Worm (Caenorhabditis elegans): Measurements from ENCODE around the gene C34E10.10.

The C34E10.10 gene

DNA sequence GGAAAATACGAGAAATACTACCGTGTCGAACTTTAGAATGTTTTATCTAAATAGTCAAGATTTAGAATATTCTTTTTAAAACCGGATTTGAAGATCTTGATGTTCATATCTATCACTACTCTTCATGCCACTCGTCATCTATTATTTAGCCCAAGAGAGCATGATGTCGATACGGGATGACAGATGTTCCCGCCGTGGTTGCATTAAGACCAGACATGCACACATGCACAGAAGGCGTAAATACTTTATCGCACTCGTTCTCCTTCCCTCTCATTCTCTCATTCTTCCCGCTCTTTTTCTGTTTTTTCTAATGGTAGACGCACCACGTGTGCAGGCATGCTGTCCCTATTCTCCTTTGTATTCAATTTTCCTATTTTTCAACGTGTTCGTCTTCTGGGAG lies 44.3 kb downstream of the C34E10.10 start:
- no peak for TF ChIP-seq ama-1 (optimal IDR thresholded peaks at IDR 0.05)
- TF ChIP-seq lin-39 (tag; optimal IDR thresholded peaks at IDR 0.05): peak; percentile 43
- no peak for TF ChIP-seq pha-4 (tag; optimal IDR thresholded peaks at IDR 0.05)

- TF ChIP-seq nfya-1 (tag; optimal IDR thresholded peaks at IDR 0.05; ENCODE audit: insufficient read depth) (peak; percentile 30), ama-1 (optimal IDR thresholded peaks at IDR 0.05) (no peak)
Observed at ce11 chrIII:5181641-5182040, 46.0 kb downstream of the C34E10.10 start.

DNA sequence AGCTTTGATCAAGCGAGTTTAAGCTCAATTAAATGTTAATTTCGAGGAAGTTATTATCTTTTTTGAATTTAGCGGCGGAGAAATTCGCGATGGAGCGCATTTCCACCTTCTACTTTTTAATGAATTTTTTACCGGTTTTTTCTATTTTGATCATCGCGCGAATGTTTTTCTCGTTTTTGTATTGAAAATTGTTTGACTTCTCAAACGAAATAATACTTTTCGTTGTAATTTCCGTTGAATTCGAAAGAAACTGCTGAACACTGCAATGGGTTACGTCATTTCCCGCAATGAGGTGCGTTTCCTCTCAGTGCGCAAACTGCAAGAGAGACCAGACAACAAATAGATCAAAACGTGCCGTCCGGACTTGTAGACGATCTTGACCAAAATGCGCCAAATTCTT lies 46.5 kb downstream of the C34E10.10 start:
- no peak for TF ChIP-seq nhr-25 (tag; optimal IDR thresholded peaks at IDR 0.05)
- TF ChIP-seq lsy-12 (tag; optimal IDR thresholded peaks at IDR 0.05): no peak
- no peak for TF ChIP-seq pha-4 (tag; optimal IDR thresholded peaks at IDR 0.05)
- no peak for TF ChIP-seq nhr-23 (tag; optimal IDR thresholded peaks at IDR 0.05)
- TF ChIP-seq lin-39 (tag; optimal IDR thresholded peaks at IDR 0.05): no peak
- no peak for TF ChIP-seq daf-12 (tag; optimal IDR thresholded peaks at IDR 0.05)
- TF ChIP-seq nhr-76 (tag; optimal IDR thresholded peaks at IDR 0.05): no peak
- TF ChIP-seq ZK546.5 (tag; optimal IDR thresholded peaks at IDR 0.05): no peak
- no peak for TF ChIP-seq mdl-1 (tag; optimal IDR thresholded peaks at IDR 0.05)
- TF ChIP-seq nhr-67 (tag; optimal IDR thresholded peaks at IDR 0.05): no peak
- no peak for TF ChIP-seq sea-2 (GFP tag; optimal IDR thresholded peaks at IDR 0.05)
- no peak for TF ChIP-seq egl-5 (tag; optimal IDR thresholded peaks at IDR 0.05)
- TF ChIP-seq snpc-4 (tag; optimal IDR thresholded peaks at IDR 0.05): no peak
- no peak for TF ChIP-seq ama-1 (optimal IDR thresholded peaks at IDR 0.05)
- no peak for TF ChIP-seq ztf-11 (tag; optimal IDR thresholded peaks at IDR 0.05)
- no peak for TF ChIP-seq jun-1 (tag; optimal IDR thresholded peaks at IDR 0.05)
- TF ChIP-seq mml-1 (tag; optimal IDR thresholded peaks at IDR 0.05): no peak
- TF ChIP-seq skn-1 (tag; optimal IDR thresholded peaks at IDR 0.05): no peak

DNA sequence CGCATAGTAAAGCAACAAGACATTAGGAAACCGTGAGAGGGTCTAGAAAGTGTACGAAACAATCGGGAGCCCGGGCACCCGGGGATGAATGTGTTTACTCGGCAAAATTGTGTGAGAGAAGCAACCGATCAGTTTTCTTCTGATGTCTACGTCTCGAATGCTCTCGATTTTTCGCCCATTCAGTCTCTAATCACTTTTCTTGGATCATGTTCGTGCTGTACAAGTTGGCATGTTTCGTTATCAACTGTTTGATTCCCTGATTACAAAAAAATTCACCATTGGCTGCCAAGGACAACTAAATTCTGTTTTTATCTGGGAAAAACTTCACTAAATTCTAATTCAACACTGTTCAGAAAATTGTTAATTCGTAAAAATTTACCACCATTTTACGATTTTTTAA lies 47.1 kb downstream of the C34E10.10 start:
- TF ChIP-seq nhr-28 (tag; optimal IDR thresholded peaks at IDR 0.05) (no peak), unc-39 (tag; optimal IDR thresholded peaks at IDR 0.05) (no peak), snpc-4 (tag; optimal IDR thresholded peaks at IDR 0.05) (no peak), pha-4 (tag; optimal IDR thresholded peaks at IDR 0.05) (peak; percentile 6), mdl-1 (tag; optimal IDR thresholded peaks at IDR 0.05) (no peak), elt-1 (tag; optimal IDR thresholded peaks at IDR 0.05) (no peak), egl-5 (tag; optimal IDR thresholded peaks at IDR 0.05) (no peak), unc-62 (GFP tag; optimal IDR thresholded peaks at IDR 0.05) (no peak), daf-12 (tag; optimal IDR thresholded peaks at IDR 0.05) (no peak), nhr-43 (tag; optimal IDR thresholded peaks at IDR 0.05; ENCODE audit: poor library complexity, severe bottlenecking) (no peak), fos-1 (tag; optimal IDR thresholded peaks at IDR 0.05) (no peak), ama-1 (optimal IDR thresholded peaks at IDR 0.05) (no peak), elt-2 (tag; optimal IDR thresholded peaks at IDR 0.05) (peak; percentile 67), fkh-10 (GFP tag; optimal IDR thresholded peaks at IDR 0.05) (no peak), aly-2 (tag; optimal IDR thresholded peaks at IDR 0.05) (no peak), R02D3.7 (tag; optimal IDR thresholded peaks at IDR 0.05) (no peak), lin-15B (tag; optimal IDR thresholded peaks at IDR 0.05) (no peak), skn-1 (tag; optimal IDR thresholded peaks at IDR 0.05) (no peak), nhr-67 (tag; optimal IDR thresholded peaks at IDR 0.05) (no peak), mml-1 (tag; optimal IDR thresholded peaks at IDR 0.05) (no peak), nfya-1 (tag; optimal IDR thresholded peaks at IDR 0.05; ENCODE audit: insufficient read depth) (peak; percentile 14), hmg-11 (tag; optimal IDR thresholded peaks at IDR 0.05) (no peak), lin-39 (tag; optimal IDR thresholded peaks at IDR 0.05) (no peak)

DNA sequence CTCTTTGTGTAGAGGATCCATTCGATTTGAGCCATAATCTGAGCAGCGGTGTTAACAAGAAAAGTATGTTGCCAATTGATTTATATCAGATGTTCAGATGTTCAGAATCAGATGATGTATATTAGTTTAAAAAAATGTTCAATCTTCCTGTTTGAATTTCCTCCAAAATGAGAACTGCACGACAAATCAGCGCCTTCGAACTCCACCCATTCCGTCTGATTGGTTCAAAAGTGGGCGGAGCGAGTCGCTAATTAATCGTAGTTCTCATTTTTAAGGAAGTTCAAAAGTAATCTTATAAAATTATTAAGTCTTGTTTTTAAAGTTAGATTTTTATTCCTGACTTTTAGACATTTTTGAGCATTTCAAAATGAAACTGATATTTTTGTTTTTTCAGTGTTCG lies 48.5 kb downstream of the C34E10.10 start:
- TF ChIP-seq ceh-9 (tag; optimal IDR thresholded peaks at IDR 0.05): no peak
- TF ChIP-seq snpc-4 (tag; optimal IDR thresholded peaks at IDR 0.05): no peak
- TF ChIP-seq nfya-1 (tag; optimal IDR thresholded peaks at IDR 0.05; ENCODE audit: insufficient read depth): peak; percentile 95
- TF ChIP-seq fos-1 (tag; optimal IDR thresholded peaks at IDR 0.05): no peak
- no peak for TF ChIP-seq tbx-2 (tag; optimal IDR thresholded peaks at IDR 0.05)
- no peak for TF ChIP-seq nhr-237 (tag; optimal IDR thresholded peaks at IDR 0.05)
